Worm (Caenorhabditis elegans): ENCODE results near the gene xrn-2.

- TF ChIP-seq dao-5 (tag; optimal IDR thresholded peaks at IDR 0.05) (no peak), him-1 (tag; optimal IDR thresholded peaks at IDR 0.05) (no peak), W03F9.2 (tag; optimal IDR thresholded peaks at IDR 0.05) (no peak)
Observed at ce11 chrII:14165430-14165929, 9.9 kb downstream of the xrn-2 start.

All from whole organism, L4/young adult.